Fruit fly (Drosophila melanogaster) whole organism, embryonic: ENCODE measurements around the gene CG4332.

Source experiments
- Atf3 ChIP-seq: fragments of 200-800 bp; sonication (Bioruptor generic); optimal IDR thresholded peaks from 3 replicates; lab custom pipeline; 2016; ENCODE audit warnings: missing biosample characterization, missing genetic modification characterization
- CG1024 ChIP-seq: fragments of 200-800 bp; sonication (Bioruptor generic); IDR thresholded peaks from 2 replicates; pipeline ENCODE4 v1.3.6; 2022; ENCODE audit warnings: missing biosample characterization, missing genetic modification characterization
- CG10462 ChIP-seq: fragments of 200-800 bp; sonication (Bioruptor generic); optimal IDR thresholded peaks from 2 replicates; lab custom pipeline; 2016; ENCODE audit warnings: missing biosample characterization, missing genetic modification characterization
- CG11504 ChIP-seq: fragments of 200-800 bp; sonication (Bioruptor generic); optimal IDR thresholded peaks from 3 replicates; lab custom pipeline; 2019; ENCODE audit warnings: missing biosample characterization, mild to moderate bottlenecking, missing genetic modification characterization, moderate library complexity
- CG11560 ChIP-seq: fragments of 200-800 bp; sonication (Bioruptor generic); IDR thresholded peaks from 3 replicates; pipeline ENCODE4 v1.3.6; 2022; ENCODE audit warnings: missing biosample characterization, missing genetic modification characterization
- CG11695 ChIP-seq: fragments of 200-800 bp; sonication (Bioruptor generic); IDR thresholded peaks from 3 replicates; pipeline ENCODE4 v1.3.6; 2022; ENCODE audit warnings: missing biosample characterization, missing genetic modification characterization
- CG12104 ChIP-seq: fragments of 200-800 bp; sonication (Bioruptor generic); optimal IDR thresholded peaks from 3 replicates; lab custom pipeline; 2016; ENCODE audit warnings: missing biosample characterization, missing genetic modification characterization
- CG12744 ChIP-seq: fragments of 200-800 bp; sonication (Bioruptor generic); optimal IDR thresholded peaks from 2 replicates; lab custom pipeline; 2016; ENCODE audit warnings: missing biosample characterization, missing genetic modification characterization
- CG14710 ChIP-seq: fragments of 200-800 bp; sonication (Bioruptor generic); optimal IDR thresholded peaks from 3 replicates; lab custom pipeline; 2019; ENCODE audit warnings: missing biosample characterization, mild to moderate bottlenecking, missing genetic modification characterization, moderate library complexity
- CG1603 ChIP-seq: fragments of 200-800 bp; sonication (Bioruptor generic); optimal IDR thresholded peaks from 2 replicates; lab custom pipeline; 2019; ENCODE audit warnings: missing biosample characterization, mild to moderate bottlenecking, missing genetic modification characterization, moderate library complexity
- CG17359 ChIP-seq: fragments of 200-800 bp; sonication (Bioruptor generic); optimal IDR thresholded peaks from 3 replicates; lab custom pipeline; 2018; ENCODE audit warnings: missing biosample characterization, mild to moderate bottlenecking, missing genetic modification characterization, moderate library complexity
- CG17568 ChIP-seq: fragments of 200-800 bp; sonication (Bioruptor generic); optimal IDR thresholded peaks from 2 replicates; lab custom pipeline; 2018; ENCODE audit warnings: missing biosample characterization, mild to moderate bottlenecking, missing genetic modification characterization, moderate library complexity
- CG18599 ChIP-seq: fragments of 200-800 bp; sonication (Bioruptor generic); optimal IDR thresholded peaks from 3 replicates; lab custom pipeline; 2017; ENCODE audit warnings: missing biosample characterization, missing genetic modification characterization, mild to moderate bottlenecking, moderate library complexity, missing genetic modification reagents
- CG18619 ChIP-seq: fragments of 200-800 bp; sonication (Bioruptor generic); optimal IDR thresholded peaks from 3 replicates; lab custom pipeline; 2017; ENCODE audit warnings: missing biosample characterization, mild to moderate bottlenecking, missing genetic modification characterization
- CG2678 ChIP-seq: fragments of 200-800 bp; sonication (Bioruptor generic); optimal IDR thresholded peaks from 3 replicates; lab custom pipeline; 2019; ENCODE audit warnings: missing biosample characterization, mild to moderate bottlenecking, missing genetic modification characterization, moderate library complexity
- CG2889 ChIP-seq: fragments of 200-800 bp; sonication (Bioruptor generic); IDR thresholded peaks from 3 replicates; pipeline ENCODE4 v1.3.6; 2022; ENCODE audit warnings: missing biosample characterization, missing genetic modification characterization
- CG31388 ChIP-seq: fragments of 200-800 bp; sonication (Bioruptor generic); optimal IDR thresholded peaks from 2 replicates; lab custom pipeline; 2016; ENCODE audit warnings: missing biosample characterization, missing genetic modification characterization
- CG3847 ChIP-seq: fragments of 200-800 bp; sonication (Bioruptor generic); IDR thresholded peaks from 2 replicates; pipeline ENCODE4 v1.3.6; 2022; ENCODE audit warnings: missing biosample characterization, missing genetic modification characterization
- CG4328 ChIP-seq: fragments of 200-800 bp; sonication (Bioruptor generic); optimal IDR thresholded peaks from 3 replicates; lab custom pipeline; 2017; ENCODE audit warnings: missing biosample characterization, missing genetic modification reagents, missing genetic modification characterization
- CG4707 ChIP-seq: fragments of 200-800 bp; sonication (Bioruptor generic); optimal IDR thresholded peaks from 2 replicates; lab custom pipeline; 2018; ENCODE audit warnings: missing biosample characterization, mild to moderate bottlenecking, missing genetic modification characterization, moderate library complexity
- CG4730 ChIP-seq: fragments of 200-800 bp; sonication (Bioruptor generic); IDR thresholded peaks from 2 replicates; pipeline ENCODE4 v1.3.6; 2022; ENCODE audit warnings: missing biosample characterization, missing genetic modification characterization
- CG5180 ChIP-seq: fragments of 200-800 bp; sonication (Bioruptor generic); optimal IDR thresholded peaks from 3 replicates; lab custom pipeline; 2017; ENCODE audit warnings: missing biosample characterization, missing genetic modification characterization, mild to moderate bottlenecking, moderate library complexity, missing genetic modification reagents
- CG6854 ChIP-seq: fragments of 200-800 bp; sonication (Bioruptor generic); optimal IDR thresholded peaks from 3 replicates; lab custom pipeline; 2017; ENCODE audit warnings: missing biosample characterization, mild to moderate bottlenecking, missing genetic modification characterization
- CG7987 ChIP-seq: fragments of 200-800 bp; sonication (Bioruptor generic); optimal IDR thresholded peaks from 2 replicates; lab custom pipeline; 2018; ENCODE audit warnings: missing biosample characterization, mild to moderate bottlenecking, missing genetic modification characterization, moderate library complexity
- CG8924 ChIP-seq: fragments of 200-800 bp; optimal IDR thresholded peaks from 3 replicates; lab custom pipeline; 2019; ENCODE audit warnings: missing biosample characterization, mild to moderate bottlenecking, missing genetic modification characterization, moderate library complexity
- D19B ChIP-seq: fragments of 200-800 bp; sonication (Bioruptor generic); optimal IDR thresholded peaks from 2 replicates; lab custom pipeline; 2017; ENCODE audit warnings: missing biosample characterization, mild to moderate bottlenecking, missing genetic modification characterization
- Dip3 ChIP-seq: fragments of 200-800 bp; sonication (Bioruptor generic); optimal IDR thresholded peaks from 3 replicates; lab custom pipeline; 2016; ENCODE audit warnings: missing biosample characterization, missing genetic modification characterization
- Fer3 ChIP-seq: fragments of 200-800 bp; sonication (Bioruptor generic); optimal IDR thresholded peaks from 2 replicates; lab custom pipeline; 2018; ENCODE audit warnings: missing biosample characterization, mild to moderate bottlenecking, missing genetic modification characterization, moderate library complexity
- Lpt ChIP-seq: fragments of >200 bp; optimal IDR thresholded peaks from 2 replicates; lab custom pipeline; 2018; ENCODE audit warnings: missing biosample characterization, missing genetic modification characterization
- Mrtf ChIP-seq: fragments of 200-800 bp; sonication (Bioruptor generic); IDR thresholded peaks from 3 replicates; pipeline ENCODE4 v1.3.6; 2022; ENCODE audit warnings: missing biosample characterization, missing genetic modification characterization
- NK7.1 ChIP-seq: fragments of 200-800 bp; sonication (Bioruptor generic); optimal IDR thresholded peaks from 3 replicates; lab custom pipeline; 2016; ENCODE audit warnings: missing biosample characterization, missing genetic modification characterization
- Opbp ChIP-seq: fragments of 200-800 bp; sonication (Bioruptor generic); IDR thresholded peaks from 3 replicates; pipeline ENCODE4 v1.3.6; 2022; ENCODE audit warnings: missing biosample characterization, missing genetic modification characterization; ENCODE audit not compliant: partially characterized antibody
- PHDP ChIP-seq: fragments of 200-800 bp; sonication (Bioruptor generic); optimal IDR thresholded peaks from 3 replicates; lab custom pipeline; 2018; ENCODE audit warnings: missing biosample characterization, mild to moderate bottlenecking, missing genetic modification characterization, moderate library complexity
- Rx ChIP-seq: fragments of 200-800 bp; sonication (Bioruptor generic); IDR thresholded peaks from 2 replicates; pipeline ENCODE4 v1.3.6; 2022; ENCODE audit warnings: missing biosample characterization, missing genetic modification characterization
- Sox100B ChIP-seq: fragments of 200-800 bp; sonication (Bioruptor generic); optimal IDR thresholded peaks from 3 replicates; lab custom pipeline; 2018; ENCODE audit warnings: missing biosample characterization, mild to moderate bottlenecking, missing genetic modification characterization
- Sox102F ChIP-seq: fragments of 200-800 bp; sonication (Bioruptor generic); optimal IDR thresholded peaks from 2 replicates; lab custom pipeline; 2018; ENCODE audit warnings: missing biosample characterization, mild to moderate bottlenecking, missing genetic modification characterization, moderate library complexity
- br ChIP-seq: fragments of >200 bp; optimal IDR thresholded peaks from 2 replicates; lab custom pipeline; 2017
- fd96Cb ChIP-seq: fragments of 200-800 bp; sonication (Bioruptor generic); optimal IDR thresholded peaks from 2 replicates; lab custom pipeline; 2018; ENCODE audit warnings: missing biosample characterization, mild to moderate bottlenecking, missing genetic modification characterization, moderate library complexity
- gcm ChIP-seq: fragments of 200-800 bp; sonication (Bioruptor generic); optimal IDR thresholded peaks from 2 replicates; lab custom pipeline; 2019; ENCODE audit warnings: missing biosample characterization, mild to moderate bottlenecking, missing genetic modification characterization, moderate library complexity
- gfzf ChIP-seq: fragments of 200-800 bp; sonication (Bioruptor generic); optimal IDR thresholded peaks from 2 replicates; lab custom pipeline; 2016; ENCODE audit warnings: missing biosample characterization, mild to moderate bottlenecking, missing genetic modification characterization, moderate library complexity
- her ChIP-seq: fragments of 200-800 bp; sonication (Bioruptor generic); optimal IDR thresholded peaks from 2 replicates; lab custom pipeline; 2016; ENCODE audit warnings: missing biosample characterization, missing genetic modification characterization
- mirr ChIP-seq: fragments of 200-800 bp; sonication (Bioruptor generic); optimal IDR thresholded peaks from 3 replicates; lab custom pipeline; 2018; ENCODE audit warnings: missing biosample characterization, mild to moderate bottlenecking, missing genetic modification characterization
- mld ChIP-seq: fragments of 200-800 bp; sonication (Bioruptor generic); IDR thresholded peaks from 3 replicates; pipeline ENCODE4 v1.3.6; 2022; ENCODE audit warnings: missing biosample characterization, missing genetic modification characterization; ENCODE audit not compliant: partially characterized antibody
- odd ChIP-seq: fragments of 200-800 bp; sonication (Bioruptor generic); optimal IDR thresholded peaks from 2 replicates; lab custom pipeline; 2017; ENCODE audit warnings: missing biosample characterization, mild to moderate bottlenecking, missing genetic modification characterization
- slp2 ChIP-seq: fragments of 200-800 bp; sonication (Bioruptor generic); optimal IDR thresholded peaks from 2 replicates; lab custom pipeline; 2016; ENCODE audit warnings: missing biosample characterization, missing genetic modification characterization
- stc ChIP-seq: fragments of 200-800 bp; sonication (Bioruptor generic); IDR thresholded peaks from 2 replicates; pipeline ENCODE4 v1.3.6; 2022; ENCODE audit warnings: missing biosample characterization, missing genetic modification characterization
- sug ChIP-seq: fragments of 200-800 bp; optimal IDR thresholded peaks from 2 replicates; lab custom pipeline; 2019; ENCODE audit warnings: missing biosample characterization, mild to moderate bottlenecking, missing genetic modification characterization, moderate library complexity
- toy ChIP-seq: fragments of 200-800 bp; sonication (Bioruptor generic); IDR thresholded peaks from 2 replicates; pipeline ENCODE4 v1.3.6; 2022; ENCODE audit warnings: missing biosample characterization, missing genetic modification characterization
- trem ChIP-seq: fragments of 200-800 bp; optimal IDR thresholded peaks from 3 replicates; lab custom pipeline; 2019; ENCODE audit warnings: missing biosample characterization, mild to moderate bottlenecking, missing genetic modification characterization, moderate library complexity
- yki ChIP-seq: fragments of >200 bp; optimal IDR thresholded peaks from 3 replicates; lab custom pipeline; 2018

The CG4332 gene

DNA sequence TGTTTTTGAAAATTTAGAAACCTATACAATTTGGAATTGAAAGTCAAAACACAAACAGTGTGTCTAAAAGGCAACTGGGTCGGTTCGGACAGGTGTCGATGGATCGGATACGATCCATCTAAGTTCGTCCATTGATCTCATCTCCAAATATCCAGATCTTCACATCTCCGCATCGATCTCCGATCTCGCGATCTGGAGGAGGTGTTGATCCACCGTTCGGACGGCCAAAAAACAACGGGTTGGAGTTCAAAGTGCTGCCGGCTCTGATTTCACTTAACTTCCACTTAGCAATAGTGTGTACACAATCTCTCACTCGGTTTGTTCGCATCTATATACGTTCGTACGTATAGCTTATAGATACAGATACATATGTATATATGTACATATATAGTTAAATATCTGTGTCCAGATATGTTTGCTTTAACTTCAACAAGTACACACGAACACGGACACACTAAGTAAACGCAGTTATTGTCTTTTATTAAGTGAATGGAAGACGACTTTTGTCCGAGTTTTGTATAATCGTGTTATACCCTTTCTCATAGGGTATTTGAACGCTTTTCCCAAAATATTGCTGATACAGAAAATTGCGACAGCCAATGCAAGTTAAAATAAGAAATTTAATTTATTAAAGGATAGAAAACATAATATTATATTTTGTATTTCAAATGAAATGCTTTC lies 46.6 kb upstream of the CG4332 start, which contains the start of gene Fer3HCH:
Gene Fer3HCH, minus strand, starts transcription at position 51 of the 681 bp plus-strand sequence.
- TF ChIP-seq trem = no peak
- no peak for TF ChIP-seq CG10462
- TF ChIP-seq sug (tag; lab: Kevin White, UChicago) = no peak
- no peak for TF ChIP-seq gcm
- TF ChIP-seq D19B (GFP tag; lab: Kevin White, UChicago) = no peak
- peak; percentile 51 for TF ChIP-seq CG4328 (GFP tag; lab: Kevin White, UChicago)
- TF ChIP-seq stc (GFP tag; lab: Robert Waterston, UW) = no peak
- TF ChIP-seq Lpt = no peak
- no peak for TF ChIP-seq slp2 (GFP tag; lab: Kevin White, UChicago)
- no peak for TF ChIP-seq odd (GFP tag; lab: Kevin White, UChicago)
- peak; percentile 27 for TF ChIP-seq CG5180 (GFP tag; lab: Kevin White, UChicago)
- TF ChIP-seq CG2889 (GFP tag; lab: Robert Waterston, UW) = no peak
- no peak for TF ChIP-seq gfzf
- no peak for TF ChIP-seq br (lab: Kevin White, UChicago)
- no peak for TF ChIP-seq mld
- peak; percentile 25 for TF ChIP-seq CG17568 (GFP tag; lab: Kevin White, UChicago)
- TF ChIP-seq Fer3 (tag; lab: Kevin White, UChicago) = no peak
- TF ChIP-seq PHDP (tag; lab: Kevin White, UChicago) = no peak
- no peak for TF ChIP-seq CG31388
- peak; percentile 42 for TF ChIP-seq CG2678 (tag; lab: Kevin White, UChicago)
- no peak for TF ChIP-seq toy (GFP tag; lab: Robert Waterston, UW)
- TF ChIP-seq CG18619 = peak; percentile 9
- TF ChIP-seq CG4707 (GFP tag; lab: Kevin White, UChicago) = peak; percentile 20
- no peak for TF ChIP-seq yki (lab: Kevin White, UChicago)
- no peak for TF ChIP-seq CG4730
- TF ChIP-seq CG14710 (tag; lab: Kevin White, UChicago) = peak; percentile 3
- TF ChIP-seq her (GFP tag; lab: Kevin White, UChicago) = no peak
- TF ChIP-seq CG7987 (GFP tag; lab: Kevin White, UChicago) = peak; percentile 3
- no peak for TF ChIP-seq NK7.1 (GFP tag; lab: Kevin White, UChicago)
- TF ChIP-seq CG1603 (tag; lab: Kevin White, UChicago) = peak; percentile 22
- TF ChIP-seq CG11504 (tag; lab: Kevin White, UChicago) = peak; percentile 11
- 0 out of 2 replicates have a peak, but pooled peaks have one; percentile 20 for TF ChIP-seq CG1024 (GFP tag; lab: Robert Waterston, UW)
- no peak for TF ChIP-seq Mrtf (GFP tag; lab: Robert Waterston, UW)
- TF ChIP-seq Opbp (GFP tag; lab: Robert Waterston, UW) = no peak
- peak; percentile 42 for TF ChIP-seq Sox102F (GFP tag; lab: Kevin White, UChicago)
- TF ChIP-seq CG3847 (GFP tag; lab: Robert Waterston, UW) = no peak
- peak; percentile 23 for TF ChIP-seq CG17359 (tag; lab: Kevin White, UChicago)
- no peak for TF ChIP-seq fd96Cb (tag; lab: Kevin White, UChicago)
- no peak for TF ChIP-seq CG6854 (GFP tag; lab: Kevin White, UChicago)
- peak; percentile 19 for TF ChIP-seq CG18599 (GFP tag; lab: Kevin White, UChicago)
- TF ChIP-seq CG8924 = peak; percentile 12
- peak; percentile 22; the same call in 1 of the 3 replicates for TF ChIP-seq CG11695 (GFP tag; lab: Robert Waterston, UW)
- TF ChIP-seq CG11560 (tag; lab: Robert Waterston, UW) = no peak
- peak; percentile 27 for TF ChIP-seq Sox100B (GFP tag; lab: Kevin White, UChicago)
- TF ChIP-seq CG12744 (GFP tag; lab: Kevin White, UChicago) = no peak
- TF ChIP-seq Dip3 (GFP tag; lab: Kevin White, UChicago) = no peak
- TF ChIP-seq mirr (GFP tag; lab: Kevin White, UChicago) = peak; percentile 33
- no peak for TF ChIP-seq Atf3
- no peak for TF ChIP-seq Rx (GFP tag; lab: Robert Waterston, UW)
- peak; percentile 12 for TF ChIP-seq CG12104 (GFP tag; lab: Kevin White, UChicago)
